Fruit fly (Drosophila melanogaster) whole organism, embryonic: ENCODE measurements around the gene Cwc25.

ENCODE experiments used
- Ada2b ChIP-seq: fragments of 200-800 bp; sonication (Bioruptor generic); IDR thresholded peaks from 2 replicates; pipeline ENCODE4 v1.3.6; 2022; ENCODE audit warnings: missing biosample characterization, missing genetic modification characterization
- Asciz ChIP-seq: fragments of 200-800 bp; sonication (Bioruptor generic); optimal IDR thresholded peaks from 2 replicates; lab custom pipeline; 2017; ENCODE audit warnings: missing biosample characterization, mild to moderate bottlenecking, missing genetic modification characterization, missing genetic modification reagents
- BtbVII ChIP-seq: fragments of 200-800 bp; sonication (Bioruptor generic); optimal IDR thresholded peaks from 3 replicates; lab custom pipeline; 2017; ENCODE audit warnings: missing biosample characterization, mild to moderate bottlenecking, missing genetic modification characterization
- CG11456 ChIP-seq: fragments of 200-800 bp; sonication (Bioruptor generic); IDR thresholded peaks from 3 replicates; pipeline ENCODE4 v1.3.6; 2022; ENCODE audit warnings: missing biosample characterization, missing genetic modification characterization
- CG11504 ChIP-seq: fragments of 200-800 bp; sonication (Bioruptor generic); optimal IDR thresholded peaks from 3 replicates; lab custom pipeline; 2019; ENCODE audit warnings: missing biosample characterization, mild to moderate bottlenecking, missing genetic modification characterization, moderate library complexity
- CG11695 ChIP-seq: fragments of 200-800 bp; sonication (Bioruptor generic); IDR thresholded peaks from 3 replicates; pipeline ENCODE4 v1.3.6; 2022; ENCODE audit warnings: missing biosample characterization, missing genetic modification characterization
- CG12071 ChIP-seq: fragments of 200-800 bp; sonication (Bioruptor generic); optimal IDR thresholded peaks from 3 replicates; lab custom pipeline; 2018; ENCODE audit warnings: missing biosample characterization, mild to moderate bottlenecking, missing genetic modification characterization
- CG13287 ChIP-seq: fragments of 200-800 bp; sonication (Bioruptor generic); IDR thresholded peaks from 2 replicates; pipeline ENCODE4 v1.3.6; 2022; ENCODE audit warnings: missing biosample characterization, missing genetic modification characterization; ENCODE audit not compliant: partially characterized antibody
- CG14860 ChIP-seq: fragments of 200-800 bp; sonication (Bioruptor generic); IDR thresholded peaks from 3 replicates; pipeline ENCODE4 v1.3.6; 2022; ENCODE audit warnings: missing biosample characterization, missing genetic modification characterization; ENCODE audit not compliant: partially characterized antibody
- CG15514 ChIP-seq: fragments of 200-800 bp; sonication (Bioruptor generic); optimal IDR thresholded peaks from 3 replicates; lab custom pipeline; 2017; ENCODE audit warnings: missing biosample characterization, missing genetic modification characterization, mild to moderate bottlenecking, moderate library complexity, missing genetic modification reagents
- CG18262 ChIP-seq: fragments of 200-800 bp; optimal IDR thresholded peaks from 3 replicates; lab custom pipeline; 2019; ENCODE audit warnings: missing biosample characterization, mild to moderate bottlenecking, missing genetic modification characterization, moderate library complexity
- CG2889 ChIP-seq: fragments of 200-800 bp; sonication (Bioruptor generic); IDR thresholded peaks from 3 replicates; pipeline ENCODE4 v1.3.6; 2022; ENCODE audit warnings: missing biosample characterization, missing genetic modification characterization
- CG30403 ChIP-seq: fragments of 200-800 bp; sonication (Bioruptor generic); optimal IDR thresholded peaks from 3 replicates; lab custom pipeline; 2016; ENCODE audit warnings: missing biosample characterization, missing genetic modification characterization
- CG31365 ChIP-seq: fragments of 200-800 bp; sonication (Bioruptor generic); optimal IDR thresholded peaks from 2 replicates; lab custom pipeline; 2018; ENCODE audit warnings: missing biosample characterization, mild to moderate bottlenecking, missing genetic modification characterization
- CG32532 ChIP-seq: fragments of 200-800 bp; sonication (Bioruptor generic); IDR thresholded peaks from 2 replicates; pipeline ENCODE4 v1.3.6; 2022; ENCODE audit warnings: missing biosample characterization, missing genetic modification characterization
- CG34422 ChIP-seq: fragments of 200-800 bp; sonication (Bioruptor generic); IDR thresholded peaks from 3 replicates; pipeline ENCODE4 v1.3.6; 2022; ENCODE audit warnings: missing biosample characterization, missing genetic modification characterization
- CG3838 ChIP-seq: fragments of 200-800 bp; sonication (Bioruptor generic); optimal IDR thresholded peaks from 3 replicates; lab custom pipeline; 2016; ENCODE audit warnings: missing biosample characterization, missing genetic modification characterization
- CG6175 ChIP-seq: fragments of 200-800 bp; sonication (Bioruptor generic); IDR thresholded peaks from 3 replicates; pipeline ENCODE4 v1.3.6; 2022; ENCODE audit warnings: missing biosample characterization, missing genetic modification characterization
- CG6765 ChIP-seq: fragments of 200-800 bp; sonication (Bioruptor generic); optimal IDR thresholded peaks from 3 replicates; lab custom pipeline; 2017; ENCODE audit warnings: missing biosample characterization, mild to moderate bottlenecking, missing genetic modification characterization
- CG6813 ChIP-seq: fragments of 200-800 bp; sonication (Bioruptor generic); optimal IDR thresholded peaks from 2 replicates; lab custom pipeline; 2017; ENCODE audit warnings: missing biosample characterization, missing genetic modification characterization, mild to moderate bottlenecking, moderate library complexity, missing genetic modification reagents
- CG7372 ChIP-seq: fragments of 200-800 bp; sonication (Bioruptor generic); IDR thresholded peaks from 2 replicates; pipeline ENCODE4 v1.3.6; 2022; ENCODE audit warnings: missing biosample characterization, missing genetic modification characterization
- CG7556 ChIP-seq: fragments of 200-800 bp; sonication (Bioruptor generic); optimal IDR thresholded peaks from 2 replicates; lab custom pipeline; 2017; ENCODE audit warnings: missing biosample characterization, mild to moderate bottlenecking, missing genetic modification characterization
- CG7839 ChIP-seq: fragments of 200-800 bp; sonication (Bioruptor generic); optimal IDR thresholded peaks from 3 replicates; lab custom pipeline; 2018; ENCODE audit warnings: missing biosample characterization, mild to moderate bottlenecking, missing genetic modification characterization, moderate library complexity
- CG8290 ChIP-seq, 3 experiments: fragments of 200-800 bp; sonication (Bioruptor generic); optimal IDR thresholded peaks; 2 replicates each; lab custom pipeline; 2016 to 2019; ENCODE audit warnings: missing biosample characterization in 3 of 3, missing genetic modification characterization in 3 of 3, mild to moderate bottlenecking in 2 of 3, moderate library complexity in 1 of 3
- CG9817 ChIP-seq: fragments of 200-800 bp; sonication (Bioruptor generic); optimal IDR thresholded peaks from 2 replicates; lab custom pipeline; 2018; ENCODE audit warnings: missing biosample characterization, mild to moderate bottlenecking, missing genetic modification characterization, moderate library complexity
- E2f1 ChIP-seq: fragments of 200-800 bp; sonication (Bioruptor generic); IDR thresholded peaks from 2 replicates; pipeline ENCODE4 v1.3.6; 2022; ENCODE audit warnings: missing biosample characterization, missing genetic modification characterization
- Eip74EF ChIP-seq, 2 experiments: fragments of 200-800 bp in 1 of 2; fragments of >200 bp in 1 of 2; sonication (Bioruptor generic) in 1 of 2; optimal IDR thresholded peaks; 2 replicates each; lab custom pipeline; 2017 to 2019; ENCODE audit warnings: missing biosample characterization in 2 of 2, missing genetic modification characterization in 2 of 2, mild to moderate bottlenecking in 1 of 2, moderate library complexity in 1 of 2
- Gug ChIP-seq: fragments of 200-800 bp; sonication (Bioruptor generic); IDR thresholded peaks from 4 replicates; pipeline ENCODE4 v1.3.6; 2022; ENCODE audit warnings: missing biosample characterization, missing genetic modification characterization
- HLH4C ChIP-seq: fragments of 200-800 bp; sonication (Bioruptor generic); IDR thresholded peaks from 3 replicates; pipeline ENCODE4 v1.3.6; 2022; ENCODE audit warnings: missing biosample characterization, missing genetic modification characterization; ENCODE audit not compliant: partially characterized antibody
- Hr3 ChIP-seq: fragments of 200-800 bp; sonication (Bioruptor generic); optimal IDR thresholded peaks from 3 replicates; lab custom pipeline; 2016; ENCODE audit warnings: missing biosample characterization, missing genetic modification characterization
- Meics ChIP-seq: fragments of 200-800 bp; sonication (Bioruptor generic); optimal IDR thresholded peaks from 2 replicates; lab custom pipeline; 2017; ENCODE audit warnings: missing biosample characterization, mild to moderate bottlenecking, missing genetic modification characterization
- Mrtf ChIP-seq: fragments of 200-800 bp; sonication (Bioruptor generic); IDR thresholded peaks from 3 replicates; pipeline ENCODE4 v1.3.6; 2022; ENCODE audit warnings: missing biosample characterization, missing genetic modification characterization
- NC2β ChIP-seq: fragments of 200-800 bp; sonication (Bioruptor generic); optimal IDR thresholded peaks from 2 replicates; lab custom pipeline; 2016; ENCODE audit warnings: missing biosample characterization, missing genetic modification characterization
- NFAT ChIP-seq: fragments of 200-800 bp; sonication (Bioruptor generic); IDR thresholded peaks from 2 replicates; pipeline ENCODE4 v1.3.6; 2022; ENCODE audit warnings: missing biosample characterization, missing genetic modification characterization
- Oaz ChIP-seq: fragments of 200-800 bp; sonication (Bioruptor generic); IDR thresholded peaks from 2 replicates; pipeline ENCODE4 v1.3.6; 2022; ENCODE audit warnings: missing biosample characterization, missing genetic modification characterization
- Sox102F ChIP-seq: fragments of 200-800 bp; sonication (Bioruptor generic); optimal IDR thresholded peaks from 2 replicates; lab custom pipeline; 2018; ENCODE audit warnings: missing biosample characterization, mild to moderate bottlenecking, missing genetic modification characterization, moderate library complexity
- al ChIP-seq: fragments of 200-800 bp; sonication (Bioruptor generic); IDR thresholded peaks from 2 replicates; pipeline ENCODE4 v1.3.6; 2022; ENCODE audit warnings: missing biosample characterization, missing genetic modification characterization
- ase ChIP-seq: fragments of 200-800 bp; sonication (Bioruptor generic); IDR thresholded peaks from 3 replicates; pipeline ENCODE4 v1.3.6; 2022; ENCODE audit warnings: missing biosample characterization, missing genetic modification characterization
- cas ChIP-seq: fragments of 200-800 bp; sonication (Bioruptor generic); IDR thresholded peaks from 2 replicates; pipeline ENCODE4 v1.3.6; 2022; ENCODE audit warnings: missing biosample characterization, missing genetic modification characterization
- dati ChIP-seq: fragments of 200-800 bp; sonication (Bioruptor generic); IDR thresholded peaks from 2 replicates; pipeline ENCODE4 v1.3.6; 2022; ENCODE audit warnings: missing biosample characterization, missing genetic modification characterization
- ind ChIP-seq: fragments of 200-800 bp; sonication (Bioruptor generic); optimal IDR thresholded peaks from 3 replicates; lab custom pipeline; 2016; ENCODE audit warnings: missing biosample characterization, missing genetic modification characterization
- ken ChIP-seq: fragments of 200-800 bp; sonication (Bioruptor generic); IDR thresholded peaks from 3 replicates; pipeline ENCODE4 v1.3.6; 2022; ENCODE audit warnings: missing biosample characterization, missing genetic modification characterization
- nau ChIP-seq: fragments of 200-800 bp; sonication (Bioruptor generic); optimal IDR thresholded peaks from 3 replicates; lab custom pipeline; 2017; ENCODE audit warnings: missing biosample characterization, mild to moderate bottlenecking, missing genetic modification characterization, missing genetic modification reagents
- pita ChIP-seq: fragments of 200-800 bp; sonication (Bioruptor generic); optimal IDR thresholded peaks from 2 replicates; lab custom pipeline; 2017; ENCODE audit warnings: missing biosample characterization, mild to moderate bottlenecking, missing genetic modification characterization
- pros ChIP-seq: fragments of 200-800 bp; sonication (Bioruptor generic); optimal IDR thresholded peaks from 3 replicates; lab custom pipeline; 2019; ENCODE audit warnings: missing biosample characterization, mild to moderate bottlenecking, missing genetic modification characterization, moderate library complexity
- sd ChIP-seq: fragments of 200-800 bp; sonication (Bioruptor generic); optimal IDR thresholded peaks from 3 replicates; lab custom pipeline; 2018; ENCODE audit warnings: missing biosample characterization, mild to moderate bottlenecking, missing genetic modification characterization, moderate library complexity
- sob ChIP-seq: fragments of 200-800 bp; sonication (Bioruptor generic); IDR thresholded peaks from 2 replicates; pipeline ENCODE4 v1.3.6; 2022; ENCODE audit warnings: missing biosample characterization, missing genetic modification characterization
- ttk ChIP-seq: fragments of 200-800 bp; sonication (Bioruptor generic); IDR thresholded peaks from 2 replicates; pipeline ENCODE4 v2.1.2; 2022; ENCODE audit warnings: missing biosample characterization, missing genetic modification characterization
- tx ChIP-seq: fragments of 200-800 bp; sonication (Bioruptor generic); optimal IDR thresholded peaks from 2 replicates; lab custom pipeline; 2016; ENCODE audit warnings: missing biosample characterization, missing genetic modification characterization
- wdn ChIP-seq: fragments of 200-800 bp; sonication (Bioruptor generic); IDR thresholded peaks from 2 replicates; pipeline ENCODE4 v1.3.6; 2022; ENCODE audit warnings: missing biosample characterization, missing genetic modification characterization

Cwc25 gene

DNA sequence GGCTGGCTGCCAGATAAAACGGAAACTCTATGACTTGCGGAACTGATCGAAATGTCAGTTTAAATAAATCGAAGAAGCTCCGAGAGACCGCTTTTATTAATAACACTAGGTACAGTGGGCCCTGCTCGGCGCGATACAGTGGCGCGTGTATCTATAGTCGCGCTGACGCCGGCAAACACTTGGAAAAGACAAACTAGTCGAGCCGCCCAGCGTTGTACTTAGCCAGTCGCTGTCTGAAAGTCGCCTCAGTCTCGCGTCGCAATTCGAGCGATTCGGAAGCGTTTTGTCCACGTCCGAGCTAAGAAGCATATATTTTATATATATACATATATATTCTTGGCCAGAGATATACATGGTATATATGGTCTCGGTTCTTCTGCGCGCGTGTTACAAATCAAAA lies 15.0 kb upstream of the Cwc25 start (continued):
- TF ChIP-seq CG30403 (GFP tag; lab: Kevin White, UChicago) = peak; percentile 18
- peak; percentile 41 for TF ChIP-seq BtbVII (GFP tag; lab: Kevin White, UChicago)
- no peak for TF ChIP-seq dati
- TF ChIP-seq CG34422 (GFP tag; lab: Robert Waterston, UW) = peak; percentile 56; the same call in 2 of the 3 replicates
- TF ChIP-seq CG31365 = no peak
- TF ChIP-seq pita = no peak
- TF ChIP-seq ken = peak; percentile 35; the same call in 1 of the 3 replicates
- peak; percentile 48 for TF ChIP-seq CG15514 (GFP tag; lab: Kevin White, UChicago)
- no peak for TF ChIP-seq Ada2b
- peak; percentile 49 for TF ChIP-seq CG6813
- no peak for TF ChIP-seq CG2889
- peak; percentile 1 for TF ChIP-seq CG18262
- no peak for TF ChIP-seq Oaz (GFP tag; lab: Robert Waterston, UW)
- TF ChIP-seq Asciz (GFP tag; lab: Kevin White, UChicago) = no peak
- TF ChIP-seq sd (tag; lab: Kevin White, UChicago) = peak; percentile 27
- TF ChIP-seq ind = peak; percentile 67
- TF ChIP-seq Hr3 (GFP tag; lab: Kevin White, UChicago) = no peak
- TF ChIP-seq HLH4C (GFP tag; lab: Robert Waterston, UW) = no peak
- peak; percentile 13; the same call in 1 of the 2 replicates for TF ChIP-seq CG13287 (GFP tag; lab: Robert Waterston, UW)
- TF ChIP-seq Mrtf (GFP tag; lab: Robert Waterston, UW) = peak; percentile 65; the same call in 1 of the 3 replicates
- TF ChIP-seq Meics (GFP tag; lab: Kevin White, UChicago) = peak; percentile 73
- peak; percentile 66 for TF ChIP-seq CG12071
- peak; percentile 93 for TF ChIP-seq NFAT
- TF ChIP-seq CG3838 (GFP tag; lab: Kevin White, UChicago) = no peak
- TF ChIP-seq CG14860 (GFP tag; lab: Robert Waterston, UW) = no peak
- no peak for TF ChIP-seq tx (GFP tag; lab: Kevin White, UChicago)
- TF ChIP-seq al (GFP tag; lab: Robert Waterston, UW) = peak; percentile 60
- TF ChIP-seq CG9817 (tag; lab: Kevin White, UChicago) = peak; percentile 49
- peak; percentile 83 for TF ChIP-seq CG11456 (GFP tag; lab: Robert Waterston, UW)
- peak; percentile 49 for TF ChIP-seq CG6765 (GFP tag; lab: Kevin White, UChicago)
- no peak for TF ChIP-seq CG8290 (GFP tag; optimal IDR thresholded peaks at IDR 0.05; lab: Kevin White, UChicago)
- peak in 1 of 2 experiments; percentile 89 for TF ChIP-seq CG8290 (tag; optimal IDR thresholded peaks at IDR 0.05; lab: Kevin White, UChicago)
- TF ChIP-seq CG11695 (GFP tag; lab: Robert Waterston, UW) = 0 out of 3 replicates have a peak, but pooled peaks have one; percentile 11
- TF ChIP-seq sob (GFP tag; lab: Robert Waterston, UW) = peak; percentile 53; the same call in 1 of the 2 replicates
- peak; percentile 38; the same call in 1 of the 2 replicates for TF ChIP-seq ttk (GFP tag; lab: Robert Waterston, UW)
- no peak for TF ChIP-seq CG7556 (GFP tag; lab: Kevin White, UChicago)
- no peak for TF ChIP-seq CG7372 (GFP tag; lab: Robert Waterston, UW)
- TF ChIP-seq E2f1 (GFP tag; lab: Robert Waterston, UW) = peak; percentile 54
- peak; percentile 68; the same call in 1 of the 3 replicates for TF ChIP-seq CG6175
- peak; percentile 35; the same call in 1 of the 2 replicates for TF ChIP-seq wdn
- TF ChIP-seq ase = 0 out of 3 replicates have a peak, but pooled peaks have one; percentile 28
- peak; percentile 86; the same call in 3 of the 4 replicates for TF ChIP-seq Gug (GFP tag; lab: Robert Waterston, UW)
- peak; percentile 3 for TF ChIP-seq nau
- TF ChIP-seq Eip74EF (GFP tag; optimal IDR thresholded peaks at IDR 0.05; lab: Kevin White, UChicago) = no peak
- peak; percentile 50 for TF ChIP-seq CG11504
- TF ChIP-seq NC2β (GFP tag; lab: Kevin White, UChicago) = no peak
- TF ChIP-seq CG32532 (GFP tag; lab: Robert Waterston, UW) = peak; percentile 86
- TF ChIP-seq cas (GFP tag; lab: Robert Waterston, UW) = no peak
- no peak for TF ChIP-seq pros
- TF ChIP-seq CG7839 (tag; lab: Kevin White, UChicago) = peak; percentile 59
- peak; percentile 10 for TF ChIP-seq Sox102F (GFP tag; lab: Kevin White, UChicago)
